Fruit fly (Drosophila melanogaster) whole organism, embryonic: ENCODE data around the gene Mkp3.

ENCODE experiments used
- Awh ChIP-seq: fragments of 200-800 bp; sonication (Bioruptor generic); IDR thresholded peaks from 2 replicates; pipeline ENCODE4, ENCODE4 v1.3.6; 2022; ENCODE audit warnings: missing biosample characterization, missing genetic modification characterization
- B-H2 ChIP-seq: fragments of 200-800 bp; sonication (Bioruptor generic); optimal IDR thresholded peaks from 2 replicates; lab custom pipeline; 2018; ENCODE audit warnings: missing biosample characterization, mild to moderate bottlenecking, missing genetic modification characterization
- C15 ChIP-seq: fragments of 200-800 bp; sonication (Bioruptor generic); IDR thresholded peaks from 3 replicates; pipeline ENCODE4 v1.3.6; 2022; ENCODE audit warnings: missing biosample characterization, missing genetic modification characterization
- CG10274 ChIP-seq: fragments of 200-800 bp; sonication (Bioruptor generic); optimal IDR thresholded peaks from 3 replicates; lab custom pipeline; 2017; ENCODE audit warnings: missing biosample characterization, mild to moderate bottlenecking, missing genetic modification characterization
- CG12391 ChIP-seq: fragments of 200-800 bp; sonication (Bioruptor generic); optimal IDR thresholded peaks from 3 replicates; lab custom pipeline; 2018; ENCODE audit warnings: missing biosample characterization, mild to moderate bottlenecking, missing genetic modification characterization, moderate library complexity
- CG13775 ChIP-seq: fragments of 200-800 bp; sonication (Bioruptor generic); optimal IDR thresholded peaks from 3 replicates; lab custom pipeline; 2017; ENCODE audit warnings: missing biosample characterization, mild to moderate bottlenecking, missing genetic modification characterization
- CG15073 ChIP-seq: fragments of 200-800 bp; sonication (Bioruptor generic); optimal IDR thresholded peaks from 2 replicates; lab custom pipeline; 2016; ENCODE audit warnings: missing biosample characterization, missing genetic modification characterization
- CG17568 ChIP-seq: fragments of 200-800 bp; sonication (Bioruptor generic); optimal IDR thresholded peaks from 2 replicates; lab custom pipeline; 2018; ENCODE audit warnings: missing biosample characterization, mild to moderate bottlenecking, missing genetic modification characterization, moderate library complexity
- CG17912 ChIP-seq: fragments of 200-800 bp; sonication (Bioruptor generic); optimal IDR thresholded peaks from 2 replicates; lab custom pipeline; 2018; ENCODE audit warnings: missing biosample characterization, mild to moderate bottlenecking, missing genetic modification characterization
- CG18262 ChIP-seq: fragments of 200-800 bp; optimal IDR thresholded peaks from 3 replicates; lab custom pipeline; 2019; ENCODE audit warnings: missing biosample characterization, mild to moderate bottlenecking, missing genetic modification characterization, moderate library complexity
- CG18764 ChIP-seq: fragments of 200-800 bp; sonication (Bioruptor generic); optimal IDR thresholded peaks from 3 replicates; lab custom pipeline; 2016; ENCODE audit warnings: missing biosample characterization, missing genetic modification characterization
- CG2875 ChIP-seq: fragments of 200-800 bp; sonication (Bioruptor generic); optimal IDR thresholded peaks from 2 replicates; lab custom pipeline; 2017; ENCODE audit warnings: missing biosample characterization, mild to moderate bottlenecking, missing genetic modification characterization, missing genetic modification reagents
- CG31224 ChIP-seq: fragments of 200-800 bp; sonication (Bioruptor generic); IDR thresholded peaks from 2 replicates; pipeline ENCODE4 v1.3.6; 2022; ENCODE audit warnings: missing biosample characterization, missing genetic modification characterization
- CG3726 ChIP-seq: fragments of 200-800 bp; sonication (Bioruptor generic); IDR thresholded peaks from 3 replicates; pipeline ENCODE4, ENCODE4 v1.3.6; 2022; ENCODE audit warnings: missing biosample characterization, missing genetic modification characterization
- CG4404 ChIP-seq: fragments of 200-800 bp; sonication (Bioruptor generic); IDR thresholded peaks from 2 replicates; pipeline ENCODE4 v1.3.6; 2022; ENCODE audit warnings: missing biosample characterization, missing genetic modification characterization
- CG9609 ChIP-seq: fragments of 200-800 bp; sonication (Bioruptor generic); optimal IDR thresholded peaks from 3 replicates; lab custom pipeline; 2016; ENCODE audit warnings: missing biosample characterization, missing genetic modification characterization
- CHES-1-like ChIP-seq: fragments of 200-800 bp; sonication (Bioruptor generic); optimal IDR thresholded peaks from 2 replicates; lab custom pipeline; 2016; ENCODE audit warnings: missing biosample characterization, missing genetic modification characterization
- CTCF ChIP-seq: fragments of 200-800 bp; sonication (Bioruptor generic); optimal IDR thresholded peaks from 2 replicates; lab custom pipeline; 2017; ENCODE audit warnings: missing biosample characterization, mild to moderate bottlenecking, missing genetic modification characterization, moderate library complexity
- D19B ChIP-seq: fragments of 200-800 bp; sonication (Bioruptor generic); optimal IDR thresholded peaks from 2 replicates; lab custom pipeline; 2017; ENCODE audit warnings: missing biosample characterization, mild to moderate bottlenecking, missing genetic modification characterization
- Dad ChIP-seq: fragments of 200-800 bp; sonication (Bioruptor generic); optimal IDR thresholded peaks from 3 replicates; lab custom pipeline; 2016; ENCODE audit warnings: missing biosample characterization, missing genetic modification characterization
- Dek ChIP-seq: fragments of 200-800 bp; sonication (Bioruptor generic); optimal IDR thresholded peaks from 3 replicates; lab custom pipeline; 2019; ENCODE audit warnings: missing biosample characterization, mild to moderate bottlenecking, missing genetic modification characterization, moderate library complexity
- GATAe ChIP-seq: fragments of 200-800 bp; sonication (Bioruptor generic); conservative IDR thresholded peaks from 2 replicates; pipeline ENCODE4 v1.3.6; 2022; ENCODE audit warnings: missing biosample characterization, missing genetic modification characterization
- Hand ChIP-seq: fragments of 200-800 bp; sonication (Bioruptor generic); optimal IDR thresholded peaks from 2 replicates; lab custom pipeline; 2017; ENCODE audit warnings: mild to moderate bottlenecking, missing biosample characterization, missing genetic modification reagents, missing genetic modification characterization
- Hr3 ChIP-seq: fragments of 200-800 bp; sonication (Bioruptor generic); optimal IDR thresholded peaks from 3 replicates; lab custom pipeline; 2016; ENCODE audit warnings: missing biosample characterization, missing genetic modification characterization
- Hsf ChIP-seq: fragments of 200-800 bp; sonication (Bioruptor generic); optimal IDR thresholded peaks from 3 replicates; lab custom pipeline; 2016; ENCODE audit warnings: missing biosample characterization, missing genetic modification characterization
- MBD-R2 ChIP-seq: fragments of 200-800 bp; sonication (Bioruptor generic); IDR thresholded peaks from 2 replicates; pipeline ENCODE4 v1.3.6; 2022; ENCODE audit warnings: missing biosample characterization, missing genetic modification characterization
- Oli ChIP-seq: fragments of 200-800 bp; sonication (Bioruptor generic); optimal IDR thresholded peaks from 2 replicates; lab custom pipeline; 2018; ENCODE audit warnings: missing biosample characterization, mild to moderate bottlenecking, missing genetic modification characterization, moderate library complexity
- Ptx1 ChIP-seq: fragments of 200-800 bp; sonication (Bioruptor generic); IDR thresholded peaks from 2 replicates; pipeline ENCODE4 v1.3.6; 2022; ENCODE audit warnings: missing biosample characterization, missing genetic modification characterization
- Sox100B ChIP-seq: fragments of 200-800 bp; sonication (Bioruptor generic); optimal IDR thresholded peaks from 3 replicates; lab custom pipeline; 2018; ENCODE audit warnings: missing biosample characterization, mild to moderate bottlenecking, missing genetic modification characterization
- Spps ChIP-seq: fragments of 200-800 bp; sonication (Bioruptor generic); optimal IDR thresholded peaks from 2 replicates; lab custom pipeline; 2018; ENCODE audit warnings: missing biosample characterization, mild to moderate bottlenecking, missing genetic modification characterization
- Xrp1 ChIP-seq: fragments of 200-800 bp; sonication (Bioruptor generic); IDR thresholded peaks from 2 replicates; pipeline ENCODE4 v1.3.6; 2022; ENCODE audit warnings: missing biosample characterization, missing genetic modification characterization
- ap ChIP-seq: fragments of 200-800 bp; sonication (Bioruptor generic); IDR thresholded peaks from 2 replicates; pipeline ENCODE4 v1.3.6; 2022; ENCODE audit warnings: missing biosample characterization, missing genetic modification characterization
- ase ChIP-seq: fragments of 200-800 bp; sonication (Bioruptor generic); IDR thresholded peaks from 3 replicates; pipeline ENCODE4 v1.3.6; 2022; ENCODE audit warnings: missing biosample characterization, missing genetic modification characterization
- bigmax ChIP-seq: fragments of 200-800 bp; sonication (Bioruptor generic); optimal IDR thresholded peaks from 2 replicates; lab custom pipeline; 2018; ENCODE audit warnings: missing biosample characterization, mild to moderate bottlenecking, missing genetic modification characterization
- crp ChIP-seq, 2 experiments: fragments of 200-800 bp; sonication (Bioruptor generic); optimal IDR thresholded peaks; 2 replicates in 1 of 2; 3 replicates in 1 of 2; lab custom pipeline; 2017; ENCODE audit warnings: missing biosample characterization in 2 of 2, missing genetic modification characterization in 2 of 2, mild to moderate bottlenecking in 1 of 2, moderate library complexity in 1 of 2
- dmrt11E ChIP-seq: fragments of 200-800 bp; sonication (Bioruptor generic); optimal IDR thresholded peaks from 3 replicates; lab custom pipeline; 2018; ENCODE audit warnings: missing biosample characterization, mild to moderate bottlenecking, missing genetic modification characterization, moderate library complexity
- esg ChIP-seq: fragments of 200-800 bp; sonication (Bioruptor generic); conservative IDR thresholded peaks from 2 replicates; pipeline ENCODE4 v1.3.6; 2022; ENCODE audit warnings: missing biosample characterization, missing genetic modification characterization
- eyg ChIP-seq: fragments of 200-800 bp; sonication (Bioruptor generic); optimal IDR thresholded peaks from 3 replicates; lab custom pipeline; 2016; ENCODE audit warnings: missing biosample characterization, missing genetic modification characterization
- fru ChIP-seq: fragments of >200 bp; optimal IDR thresholded peaks from 2 replicates; lab custom pipeline; 2017
- insv ChIP-seq, 2 experiments: fragments of 200-800 bp; sonication (Bioruptor generic); optimal IDR thresholded peaks; 3 replicates each; lab custom pipeline; 2016 to 2018; ENCODE audit warnings: missing biosample characterization in 2 of 2, missing genetic modification characterization in 2 of 2
- lov ChIP-seq, 2 experiments: fragments of 200-800 bp in 1 of 2; fragments of >200 bp in 1 of 2; sonication (Bioruptor generic) in 1 of 2; IDR thresholded peaks in 1 of 2; optimal IDR thresholded peaks in 1 of 2; 2 replicates in 1 of 2; 3 replicates in 1 of 2; pipeline versions ENCODE4 v1.3.6 to Lab custom; 2017 to 2022; ENCODE audit warnings: missing biosample characterization in 1 of 2, missing genetic modification characterization in 1 of 2
- peb ChIP-seq: fragments of 200-800 bp; sonication (Bioruptor generic); IDR thresholded peaks from 2 replicates; pipeline ENCODE4 v1.3.6; 2022; ENCODE audit warnings: missing biosample characterization, missing genetic modification characterization
- pfk ChIP-seq: fragments of 200-800 bp; sonication (Bioruptor generic); optimal IDR thresholded peaks from 2 replicates; lab custom pipeline; 2018; ENCODE audit warnings: missing biosample characterization, mild to moderate bottlenecking, missing genetic modification characterization, moderate library complexity
- ranshi ChIP-seq: fragments of 200-800 bp; sonication (Bioruptor generic); IDR thresholded peaks from 2 replicates; pipeline ENCODE4 v1.3.6; 2022; ENCODE audit warnings: missing biosample characterization, missing genetic modification characterization
- schlank ChIP-seq: fragments of 200-800 bp; sonication (Bioruptor generic); optimal IDR thresholded peaks from 2 replicates; lab custom pipeline; 2018; ENCODE audit warnings: missing biosample characterization, mild to moderate bottlenecking, missing genetic modification characterization
- sima ChIP-seq: fragments of 200-800 bp; sonication (Bioruptor generic); optimal IDR thresholded peaks from 2 replicates; lab custom pipeline; 2016; ENCODE audit warnings: missing biosample characterization, missing genetic modification characterization
- stc ChIP-seq: fragments of 200-800 bp; sonication (Bioruptor generic); IDR thresholded peaks from 2 replicates; pipeline ENCODE4 v1.3.6; 2022; ENCODE audit warnings: missing biosample characterization, missing genetic modification characterization
- tna ChIP-seq: fragments of 200-800 bp; sonication (Bioruptor generic); IDR thresholded peaks from 2 replicates; pipeline ENCODE4 v1.3.6; 2022; ENCODE audit warnings: missing biosample characterization, missing genetic modification characterization; ENCODE audit not compliant: partially characterized antibody
- vnd ChIP-seq: fragments of 200-800 bp; sonication (Bioruptor generic); IDR thresholded peaks from 3 replicates; pipeline ENCODE4 v1.3.6; 2022; ENCODE audit warnings: missing biosample characterization, missing genetic modification characterization; ENCODE audit not compliant: partially characterized antibody

Mkp3 gene

dm6 chr3L:19074673-19075402 lies 11.4 kb downstream of the Mkp3 start (continued):
- TF ChIP-seq Dek (tag; lab: Kevin White, UChicago) (no peak), Dad (GFP tag; lab: Kevin White, UChicago) (no peak)
- TF ChIP-seq, all 482 proteins: peak for 10

- TF ChIP-seq D19B (GFP tag; lab: Kevin White, UChicago) (no peak), CG31224 (GFP tag; lab: Robert Waterston, UW) (no peak), crp (GFP tag; optimal IDR thresholded peaks at IDR 0.05; lab: Kevin White, UChicago) (no peak), CG4404 (GFP tag; lab: Robert Waterston, UW) (no peak), ap (GFP tag; lab: Robert Waterston, UW) (no peak), CG9609 (GFP tag; lab: Kevin White, UChicago) (no peak), stc (GFP tag; lab: Robert Waterston, UW) (no peak; the same call in 1 of the 2 replicates), CG10274 (GFP tag; lab: Kevin White, UChicago) (no peak), CG13775 (GFP tag; lab: Kevin White, UChicago) (no peak), Ptx1 (GFP tag; lab: Robert Waterston, UW) (peak; percentile 42; the same call in 1 of the 2 replicates), bigmax (GFP tag; lab: Kevin White, UChicago) (no peak), pfk (GFP tag; lab: Kevin White, UChicago) (no peak), CG17568 (GFP tag; lab: Kevin White, UChicago) (no peak), CHES-1-like (GFP tag; lab: Kevin White, UChicago) (no peak), Sox100B (GFP tag; lab: Kevin White, UChicago) (peak; percentile 75), CG18764 (GFP tag; lab: Kevin White, UChicago) (no peak), B-H2 (no peak), Oli (tag; lab: Kevin White, UChicago) (peak; percentile 59), fru (no peak), CG15073 (GFP tag; lab: Kevin White, UChicago) (no peak), peb (no peak), CTCF (no peak), vnd (GFP tag; lab: Robert Waterston, UW) (no peak), CG18262 (tag; lab: Kevin White, UChicago) (peak; percentile 82), dmrt11E (tag; lab: Kevin White, UChicago) (no peak), esg (GFP tag; lab: Robert Waterston, UW) (no peak), sima (GFP tag; lab: Kevin White, UChicago) (no peak), Hsf (GFP tag; lab: Kevin White, UChicago) (no peak), CG3726 (GFP tag; lab: Robert Waterston, UW) (no peak), CG17912 (GFP tag; lab: Kevin White, UChicago) (no peak), CG2875 (GFP tag; lab: Kevin White, UChicago) (no peak), schlank (tag; lab: Kevin White, UChicago) (no peak), Hand (no peak), Hr3 (GFP tag; lab: Kevin White, UChicago) (peak; percentile 25), insv (GFP tag; optimal IDR thresholded peaks at IDR 0.05; lab: Kevin White, UChicago) (no peak), CG12391 (peak; percentile 73), lov (optimal IDR thresholded peaks at IDR 0.05; lab: Kevin White, UChicago) (no peak), lov (GFP tag; IDR thresholded peaks at IDR 0.05; lab: Robert Waterston, UW) (no peak), GATAe (GFP tag; lab: Robert Waterston, UW) (no peak), C15 (no peak), Xrp1 (GFP tag; lab: Robert Waterston, UW) (peak; percentile 64; the same call in 1 of the 2 replicates), MBD-R2 (GFP tag; lab: Robert Waterston, UW) (no peak), ranshi (GFP tag; lab: Robert Waterston, UW) (no peak), Dad (GFP tag; lab: Kevin White, UChicago) (no peak), Awh (GFP tag; lab: Robert Waterston, UW) (no peak), eyg (GFP tag; lab: Kevin White, UChicago) (no peak), Spps (tag; lab: Kevin White, UChicago) (peak; percentile 47), ase (no peak), tna (no peak)
Measured at dm6 chr3L:19073909-19074239, 12.4 kb downstream of the Mkp3 start.
